Fruit fly (Drosophila melanogaster) whole organism, wandering third instar larva: ENCODE data around the gene pst.

Experiments used
- CG9705 ChIP-seq: fragments of 200-800 bp; sonication (Bioruptor generic); optimal IDR thresholded peaks from 2 replicates; lab custom pipeline; 2018; ENCODE audit warnings: missing biosample characterization, mild to moderate bottlenecking, missing genetic modification characterization
- Dfd ChIP-seq: fragments of >200 bp; optimal IDR thresholded peaks from 2 replicates; lab custom pipeline; 2017; ENCODE audit warnings: missing biosample characterization, missing genetic modification characterization
- Hnf4 ChIP-seq: fragments of 200-800 bp; sonication (Bioruptor generic); optimal IDR thresholded peaks from 2 replicates; lab custom pipeline; 2016; ENCODE audit warnings: missing biosample characterization, mild to moderate bottlenecking, missing genetic modification characterization
- Hr78 ChIP-seq: fragments of >200 bp; optimal IDR thresholded peaks from 2 replicates; lab custom pipeline; 2017; ENCODE audit warnings: missing biosample characterization, missing genetic modification characterization
- Hr83 ChIP-seq: fragments of 200-300 bp; sonication (Bioruptor generic); optimal IDR thresholded peaks from 2 replicates; lab custom pipeline; 2016; ENCODE audit warnings: missing biosample characterization, mild to moderate bottlenecking, missing genetic modification characterization, moderate library complexity; ENCODE audit not compliant: poor library complexity, severe bottlenecking
- OdsH ChIP-seq: fragments of 200-800 bp; sonication (Bioruptor generic); optimal IDR thresholded peaks from 2 replicates; lab custom pipeline; 2016; ENCODE audit warnings: missing biosample characterization, mild to moderate bottlenecking, missing genetic modification characterization
- fru ChIP-seq: fragments of 200-800 bp; sonication (Bioruptor generic); optimal IDR thresholded peaks from 3 replicates; lab custom pipeline; 2016; ENCODE audit warnings: missing biosample characterization, mild to moderate bottlenecking, missing genetic modification characterization
- h ChIP-seq: fragments of 200-800 bp; sonication (Bioruptor generic); optimal IDR thresholded peaks from 3 replicates; lab custom pipeline; 2016; ENCODE audit warnings: missing biosample characterization, mild to moderate bottlenecking, missing genetic modification characterization
- jim ChIP-seq: fragments of 175-275, 200-325 bp; sonication (Bioruptor generic); optimal IDR thresholded peaks from 2 replicates; lab custom pipeline; 2016; ENCODE audit warnings: missing biosample characterization, mild to moderate bottlenecking, missing genetic modification characterization
- lola ChIP-seq: fragments of >200 bp; optimal IDR thresholded peaks from 2 replicates; lab custom pipeline; 2017; ENCODE audit warnings: missing biosample characterization, missing genetic modification characterization
- tai ChIP-seq: sonication (Bioruptor generic); optimal IDR thresholded peaks from 2 replicates; lab custom pipeline; 2016; ENCODE audit warnings: missing biosample characterization, missing genetic modification characterization
- woc ChIP-seq: sonication (Bioruptor generic); optimal IDR thresholded peaks from 2 replicates; lab custom pipeline; 2016; ENCODE audit warnings: missing biosample characterization, mild to moderate bottlenecking, missing genetic modification characterization

dm6 chr3L:7390442-7390841 lies 30.4 kb upstream of the pst start, which contains the start of gene CG8563:
- TF ChIP-seq CG9705 (GFP tag; lab: Kevin White, UChicago) (no peak), Hr78 (GFP tag; lab: Kevin White, UChicago) (no peak), woc (no peak), Hr83 (GFP tag; lab: Kevin White, UChicago) (no peak), fru (GFP tag; lab: Kevin White, UChicago) (no peak), OdsH (GFP tag; lab: Kevin White, UChicago) (no peak), tai (GFP tag; lab: Kevin White, UChicago) (no peak), Dfd (GFP tag; lab: Kevin White, UChicago) (no peak), Hnf4 (GFP tag; lab: Kevin White, UChicago) (no peak), jim (GFP tag; lab: Kevin White, UChicago) (no peak), lola (no peak), h (no peak)
